Fruit fly (Drosophila melanogaster) whole organism, pupa: ENCODE measurements around the gene Snx27.

Experiments used
- CG10348 ChIP-seq: fragments of 200-800 bp; sonication (Bioruptor generic); IDR thresholded peaks from 2 replicates; pipeline ENCODE4 v1.3.6; 2022; ENCODE audit warnings: missing biosample characterization, missing genetic modification characterization
- CG12605 ChIP-seq: fragments of 200-800 bp; sonication (Bioruptor generic); IDR thresholded peaks from 2 replicates; pipeline ENCODE4 v1.3.6; 2022; ENCODE audit warnings: missing biosample characterization, missing genetic modification characterization
- CG13204 ChIP-seq: fragments of 200-800 bp; sonication (Bioruptor generic); optimal IDR thresholded peaks from 2 replicates; lab custom pipeline; 2018; ENCODE audit warnings: missing biosample characterization, mild to moderate bottlenecking, missing genetic modification characterization, moderate library complexity
- CG14655 ChIP-seq: fragments of 200-800 bp; sonication (Bioruptor generic); optimal IDR thresholded peaks from 3 replicates; lab custom pipeline; 2017; ENCODE audit warnings: mild to moderate bottlenecking, missing biosample characterization, missing genetic modification reagents, missing genetic modification characterization
- CG15710 ChIP-seq: fragments of 200-800 bp; sonication (Bioruptor generic); optimal IDR thresholded peaks from 2 replicates; lab custom pipeline; 2018; ENCODE audit warnings: missing biosample characterization, mild to moderate bottlenecking, missing genetic modification characterization, moderate library complexity
- CG17806 ChIP-seq: fragments of 200-800 bp; sonication (Bioruptor generic); optimal IDR thresholded peaks from 2 replicates; lab custom pipeline; 2018; ENCODE audit warnings: missing biosample characterization, mild to moderate bottlenecking, missing genetic modification characterization, moderate library complexity
- CG32121 ChIP-seq: fragments of 200-800 bp; sonication (Bioruptor generic); IDR thresholded peaks from 2 replicates; pipeline ENCODE4 v1.3.6; 2022; ENCODE audit warnings: missing biosample characterization, missing genetic modification characterization
- CG34367 ChIP-seq: fragments of 200-800 bp; sonication (Bioruptor generic); optimal IDR thresholded peaks from 2 replicates; lab custom pipeline; 2018; ENCODE audit warnings: missing biosample characterization, mild to moderate bottlenecking, missing genetic modification characterization
- CG4496 ChIP-seq: fragments of 200-800 bp; sonication (Bioruptor generic); IDR thresholded peaks from 3 replicates; pipeline ENCODE4 v1.3.6; 2022; ENCODE audit warnings: missing biosample characterization, missing genetic modification characterization
- CG8159 ChIP-seq: fragments of 200-800 bp; sonication (Bioruptor generic); optimal IDR thresholded peaks from 3 replicates; lab custom pipeline; 2018; ENCODE audit warnings: missing biosample characterization, mild to moderate bottlenecking, missing genetic modification characterization, moderate library complexity
- CG8301 ChIP-seq: fragments of 200-800 bp; sonication (Bioruptor generic); optimal IDR thresholded peaks from 2 replicates; lab custom pipeline; 2018; ENCODE audit warnings: missing biosample characterization, mild to moderate bottlenecking, missing genetic modification characterization
- CG9948 ChIP-seq: fragments of 200-800 bp; sonication (Bioruptor generic); optimal IDR thresholded peaks from 2 replicates; lab custom pipeline; 2018; ENCODE audit warnings: missing biosample characterization, mild to moderate bottlenecking, missing genetic modification characterization, moderate library complexity
- D1 ChIP-seq: fragments of 200-800 bp; sonication (Bioruptor generic); optimal IDR thresholded peaks from 2 replicates; lab custom pipeline; 2018; ENCODE audit warnings: missing biosample characterization, mild to moderate bottlenecking, missing genetic modification characterization, moderate library complexity
- EcR ChIP-seq: fragments of 200-800 bp; sonication (Bioruptor generic); optimal IDR thresholded peaks from 3 replicates; lab custom pipeline; 2019; ENCODE audit warnings: missing biosample characterization, missing genetic modification characterization, mild to moderate bottlenecking, moderate library complexity, missing genetic modification reagents
- Ets98B ChIP-seq: fragments of 200-800 bp; sonication (Bioruptor generic); IDR thresholded peaks from 2 replicates; pipeline ENCODE4 v1.3.6; 2022; ENCODE audit warnings: missing biosample characterization, missing genetic modification characterization
- Pif1A ChIP-seq: fragments of 200-800 bp; sonication (Bioruptor generic); optimal IDR thresholded peaks from 3 replicates; lab custom pipeline; 2016; ENCODE audit warnings: missing biosample characterization, missing genetic modification characterization
- Pif1B ChIP-seq: fragments of 200-800 bp; sonication (Bioruptor generic); optimal IDR thresholded peaks from 3 replicates; lab custom pipeline; 2016; ENCODE audit warnings: missing biosample characterization, missing genetic modification characterization
- Snoo ChIP-seq: fragments of 200-800 bp; sonication (Bioruptor generic); optimal IDR thresholded peaks from 3 replicates; lab custom pipeline; 2017; ENCODE audit warnings: missing biosample characterization, mild to moderate bottlenecking, missing genetic modification characterization, inconsistent platforms
- fd96Ca ChIP-seq: fragments of 200-800 bp; sonication (Bioruptor generic); IDR thresholded peaks from 3 replicates; pipeline ENCODE4 v1.3.6; 2022; ENCODE audit warnings: missing biosample characterization, missing genetic modification characterization
- gl ChIP-seq: fragments of 200-800 bp; sonication (Bioruptor generic); optimal IDR thresholded peaks from 2 replicates; lab custom pipeline; 2018; ENCODE audit warnings: missing biosample characterization, mild to moderate bottlenecking, missing genetic modification characterization
- rn ChIP-seq: fragments of 200-800 bp; sonication (Bioruptor generic); IDR thresholded peaks from 2 replicates; pipeline ENCODE4 v1.3.6; 2022; ENCODE audit warnings: missing biosample characterization, missing genetic modification characterization

Gene Snx27

dm6 chrX:5732440-5732839 is 5.4 kb downstream of the Snx27 start, which contains the start of gene CG15773:
Gene CG15773 (plus strand): TSS chrX:5732740.
- TF ChIP-seq CG10348 (GFP tag; lab: Robert Waterston, UW) (no peak), Ets98B (GFP tag; lab: Robert Waterston, UW) (no peak), gl (tag; lab: Kevin White, UChicago) (no peak), CG9948 (tag; lab: Kevin White, UChicago) (no peak), rn (GFP tag; lab: Robert Waterston, UW) (no peak), CG15710 (tag; lab: Kevin White, UChicago) (no peak), CG17806 (no peak), Pif1B (GFP tag; lab: Kevin White, UChicago) (no peak), fd96Ca (no peak), Pif1A (GFP tag; lab: Kevin White, UChicago) (no peak), Snoo (tag; lab: Kevin White, UChicago) (no peak), CG12605 (GFP tag; lab: Robert Waterston, UW) (no peak), CG13204 (no peak), CG34367 (tag; lab: Kevin White, UChicago) (no peak), CG32121 (GFP tag; lab: Robert Waterston, UW) (no peak), CG8301 (tag; lab: Kevin White, UChicago) (no peak), EcR (GFP tag; lab: Kevin White, UChicago) (no peak), D1 (tag; lab: Kevin White, UChicago) (no peak), CG8159 (tag; lab: Kevin White, UChicago) (no peak), CG4496 (GFP tag; lab: Robert Waterston, UW) (no peak)

dm6 chrX:5724744-5725185 is 13.1 kb downstream of the Snx27 start:
- TF ChIP-seq gl (tag; lab: Kevin White, UChicago), result peak; percentile 28
- TF ChIP-seq CG4496 (GFP tag; lab: Robert Waterston, UW), result peak; percentile 95
- peak; percentile 88 for TF ChIP-seq Pif1A (GFP tag; lab: Kevin White, UChicago)
- TF ChIP-seq CG14655 (GFP tag; lab: Kevin White, UChicago), result peak; percentile 87
- TF ChIP-seq CG15710 (tag; lab: Kevin White, UChicago), result peak; percentile 75
- no peak for TF ChIP-seq EcR (GFP tag; lab: Kevin White, UChicago)
- TF ChIP-seq rn (GFP tag; lab: Robert Waterston, UW), result peak; percentile 84
- peak; percentile 92 for TF ChIP-seq fd96Ca
- TF ChIP-seq CG10348 (GFP tag; lab: Robert Waterston, UW), result peak; percentile 75; the same call in 1 of the 2 replicates
- peak; percentile 29 for TF ChIP-seq CG13204
- peak; percentile 86 for TF ChIP-seq CG12605 (GFP tag; lab: Robert Waterston, UW)
- peak; percentile 75 for TF ChIP-seq CG8301 (tag; lab: Kevin White, UChicago)
- peak; percentile 79 for TF ChIP-seq CG17806
- TF ChIP-seq CG32121 (GFP tag; lab: Robert Waterston, UW), result peak; percentile 91
- peak; percentile 81 for TF ChIP-seq CG34367 (tag; lab: Kevin White, UChicago)
- peak; percentile 89 for TF ChIP-seq Ets98B (GFP tag; lab: Robert Waterston, UW)
- peak; percentile 38 for TF ChIP-seq Snoo (tag; lab: Kevin White, UChicago)
- peak; percentile 85 for TF ChIP-seq Pif1B (GFP tag; lab: Kevin White, UChicago)
- TF ChIP-seq CG9948 (tag; lab: Kevin White, UChicago), result peak; percentile 80
- no peak for TF ChIP-seq D1 (tag; lab: Kevin White, UChicago)
- TF ChIP-seq CG8159 (tag; lab: Kevin White, UChicago), result peak; percentile 76

- TF ChIP-seq CG8159 (tag; lab: Kevin White, UChicago) (no peak), CG12605 (GFP tag; lab: Robert Waterston, UW) (no peak), CG8301 (tag; lab: Kevin White, UChicago) (no peak), Pif1B (GFP tag; lab: Kevin White, UChicago) (no peak), rn (GFP tag; lab: Robert Waterston, UW) (no peak), Pif1A (GFP tag; lab: Kevin White, UChicago) (no peak), CG4496 (GFP tag; lab: Robert Waterston, UW) (no peak), CG32121 (GFP tag; lab: Robert Waterston, UW) (no peak), CG10348 (GFP tag; lab: Robert Waterston, UW) (no peak), CG17806 (no peak), CG13204 (peak; percentile 34), CG9948 (tag; lab: Kevin White, UChicago) (no peak), fd96Ca (no peak), CG15710 (tag; lab: Kevin White, UChicago) (no peak), CG14655 (GFP tag; lab: Kevin White, UChicago) (no peak), EcR (GFP tag; lab: Kevin White, UChicago) (peak; percentile 70), Snoo (tag; lab: Kevin White, UChicago) (no peak), D1 (tag; lab: Kevin White, UChicago) (no peak), gl (tag; lab: Kevin White, UChicago) (peak; percentile 22), Ets98B (GFP tag; lab: Robert Waterston, UW) (no peak), CG34367 (tag; lab: Kevin White, UChicago) (no peak)
Measured at dm6 chrX:5724151-5724699, 13.6 kb downstream of the Snx27 start.

dm6 chrX:5723577-5723976 is 14.3 kb downstream of the Snx27 start:
- no peak for TF ChIP-seq D1 (tag; lab: Kevin White, UChicago)
- TF ChIP-seq EcR (GFP tag; lab: Kevin White, UChicago), result peak; percentile 84
- TF ChIP-seq CG8159 (tag; lab: Kevin White, UChicago), result no peak
- no peak for TF ChIP-seq CG32121 (GFP tag; lab: Robert Waterston, UW)
- no peak for TF ChIP-seq Pif1A (GFP tag; lab: Kevin White, UChicago)

dm6 chrX:5718476-5719012 is 19.3 kb downstream of the Snx27 start:
- TF ChIP-seq Snoo (tag; lab: Kevin White, UChicago) (no peak), CG15710 (tag; lab: Kevin White, UChicago) (peak; percentile 19), rn (GFP tag; lab: Robert Waterston, UW) (no peak), D1 (tag; lab: Kevin White, UChicago) (no peak), CG9948 (tag; lab: Kevin White, UChicago) (no peak), CG32121 (GFP tag; lab: Robert Waterston, UW) (peak; percentile 50; the same call in 1 of the 2 replicates), CG12605 (GFP tag; lab: Robert Waterston, UW) (peak; percentile 45; the same call in 1 of the 2 replicates), CG8159 (tag; lab: Kevin White, UChicago) (no peak), CG4496 (GFP tag; lab: Robert Waterston, UW) (0 out of 3 replicates have a peak, but pooled peaks have one; percentile 35), CG10348 (GFP tag; lab: Robert Waterston, UW) (no peak), Pif1B (GFP tag; lab: Kevin White, UChicago) (peak; percentile 7), CG8301 (tag; lab: Kevin White, UChicago) (no peak), Pif1A (GFP tag; lab: Kevin White, UChicago) (no peak), Ets98B (GFP tag; lab: Robert Waterston, UW) (peak; percentile 68)
